Fruit fly (Drosophila melanogaster): ENCODE measurements around the gene CG15202.

CG15202 gene

DNA sequence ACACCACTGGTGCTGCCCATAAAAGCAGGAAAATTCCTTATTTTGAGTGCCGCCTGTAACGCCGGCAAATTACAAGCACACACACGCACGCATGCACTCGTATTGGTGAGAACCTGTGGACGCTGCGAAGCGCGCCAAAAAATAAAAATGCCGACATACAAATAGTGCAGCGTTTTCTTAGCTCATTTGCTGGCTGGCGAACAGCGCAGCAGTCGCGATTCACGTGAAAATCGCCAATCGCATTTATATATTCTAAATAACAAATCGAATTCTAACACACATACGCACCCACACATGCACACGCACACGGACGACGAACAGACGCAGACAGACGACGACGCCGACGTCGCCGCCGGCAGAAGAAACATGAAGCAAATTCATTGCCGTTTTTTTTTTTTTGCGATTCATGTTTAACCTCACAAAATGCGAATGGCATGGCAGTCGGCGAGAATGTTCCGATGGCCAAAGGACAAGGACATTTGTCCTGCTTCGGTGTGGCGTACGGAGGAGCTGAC is 5.3 kb downstream of the CG15202 start:
- peak; percentile 83 for TF ChIP-seq cg (GFP tag; optimal IDR thresholded peaks at IDR 0.05)
- peak; percentile 12 for TF ChIP-seq scrt (GFP tag; optimal IDR thresholded peaks at IDR 0.05)
- no peak for TF ChIP-seq Fer1 (GFP tag; optimal IDR thresholded peaks at IDR 0.05)
- TF ChIP-seq grau (tag; optimal IDR thresholded peaks at IDR 0.05): peak; percentile 83
- no peak for TF ChIP-seq Nf-YA (GFP tag; IDR thresholded peaks at IDR 0.05)
- no peak for TF ChIP-seq CG14965 (GFP tag; optimal IDR thresholded peaks at IDR 0.05; ENCODE audit: borderline replicate concordance)
- no peak for TF ChIP-seq CG9215 (GFP tag; IDR thresholded peaks at IDR 0.05)
- TF ChIP-seq chinmo (GFP tag; IDR thresholded peaks at IDR 0.05; ENCODE audit: partially characterized antibody): 0 out of 4 replicates have a peak, but pooled peaks have one; percentile 27
- no peak for TF ChIP-seq sob (GFP tag; IDR thresholded peaks at IDR 0.05)
- TF ChIP-seq CG30431 (GFP tag; optimal IDR thresholded peaks at IDR 0.05): no peak
- TF ChIP-seq Adf1 (GFP tag; IDR thresholded peaks at IDR 0.05): peak; percentile 93
- TF ChIP-seq CG18764 (GFP tag; optimal IDR thresholded peaks at IDR 0.05): no peak
- peak; percentile 63; the same call in 1 of the 3 replicates for TF ChIP-seq CG34422 (GFP tag; IDR thresholded peaks at IDR 0.05)
- no peak for TF ChIP-seq CG17359 (tag; optimal IDR thresholded peaks at IDR 0.05)
- no peak for TF ChIP-seq zen2 (GFP tag; IDR thresholded peaks at IDR 0.05; ENCODE audit: partially characterized antibody)
- no peak for TF ChIP-seq ATbp (GFP tag; optimal IDR thresholded peaks at IDR 0.05)
- no peak for TF ChIP-seq stwl (tag; optimal IDR thresholded peaks at IDR 0.05)
- TF ChIP-seq esg (GFP tag; conservative IDR thresholded peaks at IDR 0.05): no peak
- peak; percentile 68 for TF ChIP-seq sqz (GFP tag; optimal IDR thresholded peaks at IDR 0.05)
- 0 out of 2 replicates have a peak, but pooled peaks have one; percentile 15 for TF ChIP-seq E2f1 (GFP tag; IDR thresholded peaks at IDR 0.05)
- peak; percentile 64 for TF ChIP-seq nerfin-1 (tag; optimal IDR thresholded peaks at IDR 0.05)
- no peak for TF ChIP-seq CG14441 (GFP tag; IDR thresholded peaks at IDR 0.05)
- 0 out of 2 replicates have a peak, but pooled peaks have one; percentile 24 for TF ChIP-seq Drgx (GFP tag; IDR thresholded peaks at IDR 0.05)
- peak; percentile 32 for TF ChIP-seq sens (GFP tag)
- peak; percentile 18; the same call in 1 of the 3 replicates for TF ChIP-seq row (GFP tag; IDR thresholded peaks at IDR 0.05)
- TF ChIP-seq zfh2 (GFP tag; optimal IDR thresholded peaks at IDR 0.05): no peak
- TF ChIP-seq CG15696 (tag; optimal IDR thresholded peaks at IDR 0.05): no peak
- TF ChIP-seq crc (GFP tag; optimal IDR thresholded peaks at IDR 0.05): no peak
- TF ChIP-seq Dp (GFP tag; optimal IDR thresholded peaks at IDR 0.05): peak; percentile 7
- TF ChIP-seq CG7963 (GFP tag; IDR thresholded peaks at IDR 0.05; ENCODE audit: partially characterized antibody): no peak
- no peak for TF ChIP-seq sima (GFP tag; optimal IDR thresholded peaks at IDR 0.05)
- TF ChIP-seq ftz-f1 (GFP tag; optimal IDR thresholded peaks at IDR 0.05): peak; percentile 7
- 0 out of 2 replicates have a peak, but pooled peaks have one; percentile 22 for TF ChIP-seq Rfx (GFP tag; IDR thresholded peaks at IDR 0.05)
- TF ChIP-seq Dip2 (GFP tag; IDR thresholded peaks at IDR 0.05): no peak
- no peak for TF ChIP-seq pnt (GFP tag; optimal IDR thresholded peaks at IDR 0.05)
- no peak for TF ChIP-seq CG10147 (GFP tag; optimal IDR thresholded peaks at IDR 0.05)
- peak; percentile 92 for TF ChIP-seq bigmax (GFP tag; optimal IDR thresholded peaks at IDR 0.05)
- TF ChIP-seq dm (GFP tag; optimal IDR thresholded peaks at IDR 0.05): peak; percentile 68
- TF ChIP-seq Bteb2 (GFP tag; optimal IDR thresholded peaks at IDR 0.05): no peak
- TF ChIP-seq D19B (GFP tag; optimal IDR thresholded peaks at IDR 0.05): no peak

DNA sequence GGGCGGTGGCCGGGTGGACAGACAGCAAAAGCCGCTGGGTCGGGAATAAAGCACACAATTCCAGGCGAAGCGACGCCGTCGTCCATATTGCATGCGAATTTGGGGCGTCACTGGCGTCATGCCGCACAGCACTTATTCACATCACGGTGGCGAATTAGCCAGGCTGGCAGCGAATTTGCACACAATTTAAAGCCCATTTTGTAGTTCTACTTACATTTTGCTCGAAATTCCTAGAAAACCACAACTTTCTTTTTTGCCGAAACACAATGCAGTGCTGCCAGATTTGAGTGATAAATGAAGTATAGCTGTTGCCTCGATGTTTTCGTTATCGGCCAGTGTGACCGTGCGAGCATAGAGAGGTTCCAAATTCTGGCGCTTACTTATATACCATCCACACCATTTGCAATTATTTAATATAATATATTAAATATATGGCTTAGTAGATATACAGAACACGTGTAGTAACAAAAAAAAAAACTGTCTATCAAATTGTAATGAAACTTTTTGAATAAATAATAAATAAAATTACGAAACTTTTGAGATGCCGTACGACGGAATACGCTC is 6.0 kb downstream of the CG15202 start, which contains the start of gene Ran:
Gene Ran (minus strand): TSS at position 445 of the 564 bp plus-strand sequence.
- TF ChIP-seq croc (GFP tag; conservative IDR thresholded peaks at IDR 0.05): no peak
- peak in 1 of 3 experiments; percentile 31 for TF ChIP-seq Stat92E (GFP tag; optimal IDR thresholded peaks at IDR 0.05)
- peak; percentile 15 for TF ChIP-seq CG4617 (GFP tag; optimal IDR thresholded peaks at IDR 0.05; ENCODE audit: borderline replicate concordance)
- TF ChIP-seq CG30020 (tag; optimal IDR thresholded peaks at IDR 0.05): peak; percentile 95
- TF ChIP-seq CG15514 (GFP tag; optimal IDR thresholded peaks at IDR 0.05): peak; percentile 24
- no peak for TF ChIP-seq CG8359 (GFP tag; optimal IDR thresholded peaks at IDR 0.05; ENCODE audit: borderline replicate concordance)
- 0 out of 3 replicates have a peak, but pooled peaks have one; percentile 8 for TF ChIP-seq ase (GFP tag; IDR thresholded peaks at IDR 0.05)
- TF ChIP-seq CG14965 (GFP tag; optimal IDR thresholded peaks at IDR 0.05; ENCODE audit: borderline replicate concordance): no peak
- TF ChIP-seq Awh (GFP tag; IDR thresholded peaks at IDR 0.05): no peak
- TF ChIP-seq lola (GFP tag; optimal IDR thresholded peaks at IDR 0.05): peak in 1 of 3 experiments; percentile 42
- TF ChIP-seq CG4424 (GFP tag; optimal IDR thresholded peaks at IDR 0.05): no peak
- no peak for TF ChIP-seq cwo (GFP tag; optimal IDR thresholded peaks at IDR 0.05)

All from whole organism, embryonic.